Worm (Caenorhabditis elegans) whole organism, young adult: ENCODE data around the gene ehs-1.

Experiments
- B0336.3 ChIP-seq: fragments of 200-800 bp; sonication (Bioruptor generic); IDR thresholded peaks from 2 replicates; pipeline ENCODE4 v1.3.6; 2022; ENCODE audit warnings: missing genetic modification characterization, missing compliant biosample characterization
- T07F8.4 ChIP-seq: sonication (generic microtip); optimal IDR thresholded peaks from 2 replicates; lab custom pipeline; 2016; ENCODE audit warnings: mild to moderate bottlenecking, missing genetic modification characterization, moderate library complexity, missing compliant biosample characterization
- Y53G8AR.9 ChIP-seq: fragments of 200-800 bp; sonication (Bioruptor generic); conservative IDR thresholded peaks from 2 replicates; pipeline ENCODE4 v1.3.6; 2022; ENCODE audit warnings: missing genetic modification reagents, missing genetic modification characterization, missing compliant biosample characterization
- ZK185.1 ChIP-seq: sonication (generic microtip); optimal IDR thresholded peaks from 2 replicates; lab custom pipeline; 2016; ENCODE audit warnings: mild to moderate bottlenecking, missing genetic modification characterization, missing compliant biosample characterization; ENCODE audit not compliant: poor library complexity, severe bottlenecking
- lin-54 ChIP-seq: fragments of 200-800 bp; sonication (Bioruptor generic); optimal IDR thresholded peaks from 2 replicates; lab custom pipeline; 2018; ENCODE audit warnings: mild to moderate bottlenecking, missing genetic modification characterization, missing compliant biosample characterization
- pha-4 ChIP-seq: fragments of 150-350 bp; sonication (generic microtip); optimal IDR thresholded peaks from 2 replicates; lab custom pipeline; 2014; ENCODE audit warnings: missing biosample characterization, missing genetic modification reagents, missing genetic modification characterization
- snpc-1.3 ChIP-seq: sonication (generic microtip); optimal IDR thresholded peaks from 2 replicates; lab custom pipeline; 2017; ENCODE audit warnings: missing genetic modification characterization, mild to moderate bottlenecking, missing compliant biosample characterization, antibody characterized with exemption, moderate library complexity, missing genotype, missing genetic modification reagents; ENCODE audit not compliant: insufficient read depth
- snpc-4 ChIP-seq, 5 experiments: fragments of 150-350 bp in 1 of 5; sonication (generic microtip) in 4 of 5; optimal IDR thresholded peaks; 2 replicates each; lab custom pipeline; 2014 to 2018; ENCODE audit warnings: missing genetic modification characterization in 5 of 5, missing biosample characterization in 3 of 5, antibody characterized with exemption in 2 of 5, mild to moderate bottlenecking in 2 of 5, missing compliant biosample characterization in 2 of 5, missing genotype in 2 of 5, moderate library complexity in 2 of 5, missing genetic modification reagents in 1 of 5
- unc-62 ChIP-seq: fragments of 150-350 bp; optimal IDR thresholded peaks from 2 replicates; lab custom pipeline; 2014; ENCODE audit warnings: missing biosample characterization, missing genetic modification reagents, missing genetic modification characterization
- ztf-6 ChIP-seq: fragments of 200-800 bp; sonication (Bioruptor generic); IDR thresholded peaks from 2 replicates; pipeline ENCODE4 v1.3.6; 2022; ENCODE audit warnings: missing genetic modification reagents, missing genetic modification characterization, missing compliant biosample characterization

DNA sequence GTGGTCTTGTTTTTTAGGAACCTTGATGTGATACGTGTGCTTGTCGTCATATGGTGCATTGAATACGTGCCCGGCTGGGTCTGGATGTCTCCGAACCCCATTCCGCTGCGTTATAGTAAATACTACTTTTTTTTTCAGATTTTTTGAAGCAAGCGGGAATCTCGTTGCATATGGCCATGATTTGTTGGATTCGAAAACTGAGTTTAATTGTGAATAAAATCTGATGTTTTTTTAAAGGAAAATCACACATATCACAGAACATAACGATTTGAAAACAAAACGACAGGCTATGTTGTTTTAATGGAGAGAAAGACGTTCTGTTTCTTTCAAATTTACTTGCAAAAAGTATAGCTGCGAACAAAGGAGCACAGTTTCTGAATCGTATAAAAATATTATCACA, 24.9 kb downstream of the ehs-1 start, which contains the start of the genes ZK1248.17 and H41C03.3:
- no peak for TF ChIP-seq T07F8.4 (tag; lab: Kevin White, UChicago)
- no peak for TF ChIP-seq Y53G8AR.9 (GFP tag; lab: Robert Waterston, UW)
- no peak for TF ChIP-seq unc-62 (GFP tag; lab: Kevin White, UChicago)
- no peak for TF ChIP-seq ztf-6
- no peak for TF ChIP-seq lin-54
- TF ChIP-seq ZK185.1 (tag; lab: Kevin White, UChicago): no peak
- TF ChIP-seq pha-4: no peak
- no peak for TF ChIP-seq snpc-1.3 (tag; lab: Kevin White, UChicago)
- TF ChIP-seq snpc-4 (GFP tag; optimal IDR thresholded peaks at IDR 0.05; lab: Kevin White, UChicago): no peak
- no peak for TF ChIP-seq snpc-4 (tag; optimal IDR thresholded peaks at IDR 0.05; lab: Kevin White, UChicago)
- no peak for TF ChIP-seq B0336.3 (GFP tag; lab: Robert Waterston, UW)
